Worm (Caenorhabditis elegans) whole organism, midembryonic: ENCODE measurements around the gene clec-8.

Experiments
- flt-1 ChIP-seq: fragments of 200-800 bp; sonication (Bioruptor generic); IDR thresholded peaks from 2 replicates; pipeline ENCODE4 v1.3.6; 2022; ENCODE audit warnings: missing genetic modification characterization, missing compliant biosample characterization
- klf-2 ChIP-seq: fragments of 200-800 bp; sonication (Bioruptor generic); conservative IDR thresholded peaks from 2 replicates; pipeline ENCODE4 v1.3.6; 2022; ENCODE audit warnings: missing genetic modification reagents, missing genetic modification characterization, missing compliant biosample characterization
- ref-1 ChIP-seq: fragments of 200-800 bp; sonication (Bioruptor generic); conservative IDR thresholded peaks from 2 replicates; pipeline ENCODE4 v1.3.6; 2022; ENCODE audit warnings: missing genetic modification reagents, missing genetic modification characterization, missing compliant biosample characterization

DNA sequence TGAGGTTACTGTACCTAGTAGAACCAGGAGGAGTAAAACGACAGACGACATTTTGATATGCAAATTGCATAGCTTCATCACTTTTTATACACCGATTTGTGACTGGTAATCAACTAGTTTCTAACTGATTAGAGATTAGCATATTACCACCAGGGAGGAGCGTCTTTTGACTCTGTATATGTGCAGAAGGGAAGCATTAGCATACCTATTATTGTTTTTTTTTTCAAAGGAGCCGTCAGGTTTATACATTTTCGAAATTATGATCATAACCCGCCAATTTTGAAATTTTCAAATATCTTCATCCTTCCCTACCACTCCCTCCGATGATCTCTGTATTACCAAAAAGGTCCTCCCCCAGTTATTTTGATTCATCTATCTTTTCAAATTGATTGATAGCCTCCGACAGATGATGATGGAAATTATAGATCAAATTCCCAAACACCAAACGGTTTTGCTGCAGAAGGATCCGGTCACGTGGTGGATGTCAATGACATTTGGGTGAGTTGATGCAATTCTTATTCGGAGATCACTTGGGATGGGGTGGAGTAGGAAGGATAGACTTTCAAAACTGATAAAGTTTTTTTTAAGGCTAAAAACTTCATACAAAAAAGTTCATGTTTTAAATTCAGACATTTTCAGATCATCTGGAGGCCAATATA is 44.2 kb upstream of the clec-8 start, which contains the start of gene nspe-8:
- TF ChIP-seq klf-2 (GFP tag; lab: Robert Waterston, UW) (no peak), flt-1 (GFP tag; lab: Robert Waterston, UW) (no peak), ref-1 (GFP tag; lab: Robert Waterston, UW) (no peak)
